Fruit fly (Drosophila melanogaster) S2 (cell line): ENCODE measurements around the gene eco.
A peak's percentile ranks its signal among the peaks of the same experiment; 100 is the strongest.

ENCODE experiments used
- CG8478 ChIP-seq: fragments of >200 bp; optimal IDR thresholded peaks from 2 replicates; lab custom pipeline; 2018
- CTCF ChIP-seq, 2 experiments: fragments of >200 bp; optimal IDR thresholded peaks; 2 replicates each; lab custom pipeline; 2018

DNA sequence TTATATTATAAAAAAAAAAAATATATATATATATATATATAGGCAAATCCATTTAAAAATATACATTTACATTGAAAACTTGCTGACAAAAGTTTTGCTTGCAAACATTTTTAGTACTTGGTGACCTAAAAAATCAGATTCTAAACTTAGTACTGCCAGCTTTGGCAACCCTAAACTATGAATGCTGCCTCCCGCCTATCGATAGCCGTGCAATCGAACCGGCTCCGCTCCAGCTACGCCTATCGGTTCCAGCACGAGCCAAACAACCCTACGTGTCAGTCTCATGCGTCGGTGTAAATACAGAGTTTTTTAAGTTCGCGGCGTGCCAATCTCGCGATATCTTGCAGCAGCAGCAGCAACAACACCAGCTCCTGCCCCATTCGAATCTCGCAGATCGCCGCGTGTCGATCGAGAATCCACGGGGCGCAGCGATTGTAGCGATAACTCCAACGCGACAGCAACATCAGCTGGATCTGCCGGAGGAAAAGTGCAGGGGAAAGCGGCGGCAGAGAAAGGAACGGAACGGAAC is 21.2 kb upstream of the eco start, which contains the start of gene Sec63:
- TF ChIP-seq CTCF (optimal IDR thresholded peaks at IDR 0.05; lab: Kevin White, UChicago): peak; percentile 16 to 40
- no peak for TF ChIP-seq CG8478
